Worm (Caenorhabditis elegans) whole organism, L2 larva: Measurements from ENCODE around the gene srx-10.

Experiments used
- R02D3.7 ChIP-seq: fragments of 150-350 bp; optimal IDR thresholded peaks from 2 replicates; lab custom pipeline; 2014; ENCODE audit warnings: missing biosample characterization, missing genetic modification characterization
- Y55F3AM.14 ChIP-seq: fragments of 200-800 bp; sonication (Bioruptor generic); optimal IDR thresholded peaks from 2 replicates; lab custom pipeline; 2018; ENCODE audit warnings: mild to moderate bottlenecking, missing genetic modification characterization, missing compliant biosample characterization
- alr-1 ChIP-seq: fragments of 150-350 bp; optimal IDR thresholded peaks from 2 replicates; lab custom pipeline; 2014; ENCODE audit warnings: missing biosample characterization, missing genetic modification characterization
- ceh-16 ChIP-seq: fragments of 150-350 bp; optimal IDR thresholded peaks from 2 replicates; lab custom pipeline; 2014; ENCODE audit warnings: missing biosample characterization, missing genetic modification characterization
- crh-2 ChIP-seq: sonication (generic microtip); optimal IDR thresholded peaks from 2 replicates; lab custom pipeline; 2017; ENCODE audit warnings: missing biosample characterization, missing genetic modification characterization
- dmd-4 ChIP-seq: sonication (generic microtip); optimal IDR thresholded peaks from 2 replicates; lab custom pipeline; 2017; ENCODE audit warnings: missing biosample characterization, missing genetic modification characterization
- egl-27 ChIP-seq: sonication (generic microtip); optimal IDR thresholded peaks from 3 replicates; lab custom pipeline; 2017; ENCODE audit warnings: missing biosample characterization, missing genetic modification reagents, missing genetic modification characterization
- elt-1 ChIP-seq: fragments of 150-350 bp; optimal IDR thresholded peaks from 2 replicates; lab custom pipeline; 2014; ENCODE audit warnings: missing biosample characterization, missing genetic modification characterization
- fos-1 ChIP-seq: fragments of 150-350 bp; optimal IDR thresholded peaks from 2 replicates; lab custom pipeline; 2014; ENCODE audit warnings: missing biosample characterization, missing genetic modification characterization
- lin-11 ChIP-seq: fragments of 150-350 bp; sonication (generic microtip); optimal IDR thresholded peaks from 2 replicates; lab custom pipeline; 2014; ENCODE audit warnings: missing biosample characterization, missing genetic modification characterization, inconsistent platforms, mixed read lengths
- lin-13 ChIP-seq: fragments of 150-350 bp; optimal IDR thresholded peaks from 2 replicates; lab custom pipeline; 2014; ENCODE audit warnings: missing biosample characterization, missing genetic modification reagents, missing genetic modification characterization
- lsy-2 ChIP-seq, 2 experiments: fragments of 150-350 bp in 1 of 2; sonication (generic microtip) in 1 of 2; optimal IDR thresholded peaks; 2 replicates each; lab custom pipeline; 2014 to 2017; ENCODE audit warnings: missing biosample characterization in 2 of 2, missing genetic modification characterization in 2 of 2
- mab-5 ChIP-seq: fragments of 150-350 bp; optimal IDR thresholded peaks from 2 replicates; lab custom pipeline; 2014; ENCODE audit warnings: missing biosample characterization, missing genetic modification characterization
- mbf-1 ChIP-seq: sonication (generic microtip); optimal IDR thresholded peaks from 2 replicates; lab custom pipeline; 2017; ENCODE audit warnings: missing biosample characterization, missing genetic modification characterization
- mdl-1 ChIP-seq, 2 experiments: fragments of 150-350 bp in 1 of 2; sonication (generic microtip) in 1 of 2; optimal IDR thresholded peaks; 2 replicates each; lab custom pipeline; 2017; ENCODE audit warnings: missing biosample characterization in 2 of 2, missing genetic modification characterization in 2 of 2
- nhr-10 ChIP-seq: sonication (generic microtip); optimal IDR thresholded peaks from 2 replicates; lab custom pipeline; 2017; ENCODE audit warnings: missing biosample characterization, missing genetic modification characterization
- nhr-12 ChIP-seq: fragments of 150-350 bp; optimal IDR thresholded peaks from 2 replicates; lab custom pipeline; 2014; ENCODE audit warnings: missing biosample characterization, missing genetic modification characterization
- nhr-129 ChIP-seq: fragments of 150-350 bp; optimal IDR thresholded peaks from 2 replicates; lab custom pipeline; 2014; ENCODE audit warnings: missing biosample characterization, missing genetic modification characterization
- nhr-21 ChIP-seq: fragments of 150-350 bp; optimal IDR thresholded peaks from 2 replicates; lab custom pipeline; 2014; ENCODE audit warnings: missing biosample characterization, missing genetic modification characterization
- nhr-23 ChIP-seq: fragments of 150-350 bp; optimal IDR thresholded peaks from 2 replicates; lab custom pipeline; 2014; ENCODE audit warnings: missing biosample characterization, missing genetic modification reagents, missing genetic modification characterization
- nhr-25 ChIP-seq: fragments of 150-350 bp; sonication (generic microtip); optimal IDR thresholded peaks from 3 replicates; lab custom pipeline; 2014; ENCODE audit warnings: missing biosample characterization, missing genetic modification characterization
- nhr-6 ChIP-seq: fragments of 150-350 bp; optimal IDR thresholded peaks from 2 replicates; lab custom pipeline; 2014; ENCODE audit warnings: missing biosample characterization, missing genetic modification characterization
- peb-1 ChIP-seq: fragments of 150-350 bp; optimal IDR thresholded peaks from 2 replicates; lab custom pipeline; 2014; ENCODE audit warnings: missing biosample characterization, missing genetic modification characterization
- skn-1 ChIP-seq: sonication (generic microtip); optimal IDR thresholded peaks from 2 replicates; lab custom pipeline; 2017; ENCODE audit warnings: missing biosample characterization, missing genetic modification characterization
- sma-3 ChIP-seq: sonication (generic microtip); optimal IDR thresholded peaks from 2 replicates; lab custom pipeline; 2016; ENCODE audit warnings: missing genetic modification reagents, missing genetic modification characterization, missing compliant biosample characterization
- sma-9 ChIP-seq, 2 experiments: fragments of 150-350 bp in 1 of 2; sonication (generic microtip) in 1 of 2; optimal IDR thresholded peaks; 2 replicates each; lab custom pipeline; 2014 to 2016; ENCODE audit warnings: missing genetic modification characterization in 2 of 2, mild to moderate bottlenecking in 1 of 2, missing biosample characterization in 1 of 2, missing compliant biosample characterization in 1 of 2, missing genetic modification reagents in 1 of 2, moderate library complexity in 1 of 2
- unc-55 ChIP-seq: fragments of 150-350 bp; sonication (generic microtip); optimal IDR thresholded peaks from 3 replicates; lab custom pipeline; 2014; ENCODE audit warnings: missing biosample characterization, missing genetic modification reagents, missing genetic modification characterization
- unc-62 ChIP-seq: fragments of 150-350 bp; optimal IDR thresholded peaks from 2 replicates; lab custom pipeline; 2014; ENCODE audit warnings: missing biosample characterization, missing genetic modification reagents, missing genetic modification characterization
- ztf-1 ChIP-seq: fragments of 200-800 bp; sonication (Bioruptor generic); conservative IDR thresholded peaks from 2 replicates; pipeline ENCODE4 v1.3.6; 2022; ENCODE audit warnings: missing genetic modification characterization, missing compliant biosample characterization
- ztf-11 ChIP-seq: sonication (generic microtip); optimal IDR thresholded peaks from 2 replicates; lab custom pipeline; 2017; ENCODE audit warnings: missing biosample characterization, missing genetic modification characterization
- ztf-4 ChIP-seq: fragments of 150-350 bp; optimal IDR thresholded peaks from 2 replicates; lab custom pipeline; 2014; ENCODE audit warnings: missing biosample characterization, missing genetic modification characterization

srx-10 gene

DNA sequence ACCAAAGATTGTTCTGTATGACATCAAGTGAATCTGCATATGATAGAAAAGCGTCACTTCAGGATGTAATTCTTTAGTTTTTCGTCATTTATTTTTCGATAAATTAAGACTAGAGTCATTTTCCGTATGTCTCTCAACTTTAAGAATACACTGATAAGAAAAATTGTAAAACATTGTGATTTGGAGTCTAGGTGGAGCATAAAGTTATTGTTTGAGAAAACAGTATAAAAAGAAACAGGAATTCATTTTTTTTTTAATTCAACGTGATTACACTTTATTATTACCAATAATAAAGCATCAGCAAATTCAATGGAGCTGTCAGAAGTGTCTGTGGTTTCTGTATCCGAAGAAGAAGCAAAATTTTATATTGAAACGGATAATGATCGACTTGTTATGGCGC, 2.7 kb upstream of the srx-10 start, which contains the start of gene R10D12.6:
TSS of gene R10D12.6 (plus strand) at position 301 of the 400 bp plus-strand sequence.
- TF ChIP-seq mbf-1 (no peak), fos-1 (tag; lab: Kevin White, UChicago) (peak; percentile 27), lin-11 (no peak)

DNA sequence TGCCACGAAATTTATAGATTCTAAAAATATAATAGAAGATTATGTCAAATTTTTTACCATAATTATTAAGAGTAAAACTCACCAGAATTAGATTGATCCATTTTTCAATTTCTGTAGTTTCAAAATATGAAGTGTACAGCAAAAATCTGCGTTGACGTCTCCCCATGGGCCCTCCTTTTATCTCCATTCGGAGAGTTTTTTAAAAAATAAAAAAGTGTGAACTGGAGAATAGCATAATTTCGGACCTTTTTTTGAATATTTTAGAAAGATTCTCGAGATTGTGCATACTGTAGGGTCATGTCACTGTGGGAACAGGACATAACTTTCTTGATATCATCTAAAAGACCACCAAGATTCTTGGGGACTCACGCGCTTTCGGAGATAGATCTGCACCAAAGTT, 4.2 kb downstream of the srx-10 start, which contains the start of gene dpr-1:
TSS of gene dpr-1 (minus strand) at position 101 of the 400 bp plus-strand sequence.
- no peak for TF ChIP-seq nhr-21 (tag; lab: Kevin White, UChicago)
- no peak for TF ChIP-seq egl-27 (tag; lab: Kevin White, UChicago)
- TF ChIP-seq peb-1: no peak
- no peak for TF ChIP-seq ztf-11 (tag; lab: Kevin White, UChicago)
- no peak for TF ChIP-seq sma-9 (GFP tag; optimal IDR thresholded peaks at IDR 0.05; lab: Kevin White, UChicago)
- no peak for TF ChIP-seq sma-9 (tag; optimal IDR thresholded peaks at IDR 0.05; lab: Kevin White, UChicago)
- no peak for TF ChIP-seq mab-5 (tag; lab: Kevin White, UChicago)

DNA sequence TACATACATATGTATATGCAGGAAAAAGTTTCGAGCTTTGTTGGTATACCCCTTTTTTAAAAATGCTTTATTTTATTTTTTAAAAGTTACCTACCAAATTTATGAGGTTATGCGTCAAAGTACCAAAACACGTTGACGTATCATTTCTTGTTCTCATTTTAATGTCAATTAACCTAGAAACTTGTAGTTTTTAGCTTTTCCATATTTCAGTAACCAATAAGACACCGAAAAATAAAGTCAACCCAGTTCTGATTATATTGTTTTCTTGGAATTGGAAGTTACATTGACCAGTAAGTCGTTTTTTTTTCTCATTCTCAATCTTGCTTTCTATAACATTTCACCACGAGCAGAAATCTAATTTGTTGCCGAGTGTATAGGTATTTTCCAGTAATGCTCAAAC, 9.4 kb downstream of the srx-10 start, which contains the start of gene srw-145:
TSS of gene srw-145 (plus strand) at position 301 of the 400 bp plus-strand sequence.
- TF ChIP-seq elt-1 (tag; lab: Kevin White, UChicago) (no peak), nhr-12 (tag; lab: Kevin White, UChicago) (peak; percentile 3), nhr-21 (tag; lab: Kevin White, UChicago) (peak; percentile 41)
- TF ChIP-seq, all 48 proteins: peak for 2

DNA sequence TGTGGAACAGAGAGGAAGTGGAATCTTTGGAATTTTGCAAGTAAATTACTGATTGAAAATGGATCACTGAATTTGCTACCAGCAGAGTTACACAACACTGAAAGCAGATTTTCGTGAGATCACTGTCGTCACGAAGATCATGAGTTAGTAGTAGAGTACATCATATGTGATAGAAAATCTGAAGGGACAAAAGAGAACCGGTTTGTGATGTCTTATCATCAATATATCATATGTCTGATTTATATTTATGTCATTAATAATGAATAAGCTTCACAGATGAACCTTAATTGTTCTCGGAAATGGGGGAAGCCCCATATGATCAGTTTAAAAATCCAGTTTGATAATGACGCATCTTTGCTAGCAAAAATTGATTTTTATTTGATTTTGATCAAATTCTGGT, 10.2 kb downstream of the srx-10 start:
- TF ChIP-seq nhr-129 (tag; lab: Kevin White, UChicago) (no peak), skn-1 (tag; lab: Kevin White, UChicago) (no peak), ztf-4 (no peak), R02D3.7 (tag; lab: Kevin White, UChicago) (no peak), nhr-12 (tag; lab: Kevin White, UChicago) (no peak), crh-2 (tag; lab: Kevin White, UChicago) (no peak), dmd-4 (no peak), Y55F3AM.14 (GFP tag; lab: Kevin White, UChicago) (no peak), nhr-25 (tag; lab: Kevin White, UChicago) (peak; percentile 60), sma-3 (GFP tag; lab: Kevin White, UChicago) (no peak), nhr-21 (tag; lab: Kevin White, UChicago) (peak; percentile 45), nhr-6 (tag; lab: Kevin White, UChicago) (no peak), sma-9 (GFP tag; optimal IDR thresholded peaks at IDR 0.05; lab: Kevin White, UChicago) (no peak), sma-9 (tag; optimal IDR thresholded peaks at IDR 0.05; lab: Kevin White, UChicago) (no peak)

DNA sequence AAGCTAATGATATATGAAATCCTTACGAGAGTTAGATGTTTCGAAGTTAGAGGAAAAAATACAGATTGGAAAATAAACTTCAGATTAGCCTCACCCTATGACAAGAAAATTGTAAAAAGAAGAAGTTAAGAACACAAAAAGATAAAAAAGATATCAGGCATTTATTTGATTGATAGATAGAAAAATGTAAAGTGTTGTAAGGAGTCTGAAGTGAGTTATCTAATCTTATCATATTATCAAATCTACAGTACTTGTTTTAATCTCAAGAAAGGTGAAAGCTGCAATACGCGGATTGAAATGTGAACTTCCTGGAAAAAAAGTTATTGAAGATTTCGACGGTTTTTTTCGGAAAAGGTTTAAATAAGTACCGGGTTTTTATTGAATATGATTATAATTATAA, 10.9 kb downstream of the srx-10 start:
- no peak for TF ChIP-seq lsy-2 (tag; optimal IDR thresholded peaks at IDR 0.05; lab: Kevin White, UChicago)
- no peak for TF ChIP-seq sma-3 (GFP tag; lab: Kevin White, UChicago)
- no peak for TF ChIP-seq nhr-6 (tag; lab: Kevin White, UChicago)
- no peak for TF ChIP-seq mbf-1
- no peak for TF ChIP-seq egl-27 (tag; lab: Kevin White, UChicago)
- no peak for TF ChIP-seq nhr-129 (tag; lab: Kevin White, UChicago)
- TF ChIP-seq mab-5 (tag; lab: Kevin White, UChicago): no peak
- TF ChIP-seq lin-13 (GFP tag; lab: Kevin White, UChicago): no peak
- no peak for TF ChIP-seq dmd-4
- TF ChIP-seq alr-1 (tag; lab: Kevin White, UChicago): no peak
- no peak for TF ChIP-seq ztf-1 (GFP tag; lab: Robert Waterston, UW)
- TF ChIP-seq lin-11: no peak
- no peak for TF ChIP-seq nhr-10 (tag; lab: Kevin White, UChicago)
- no peak for TF ChIP-seq mdl-1 (tag; optimal IDR thresholded peaks at IDR 0.05; lab: Kevin White, UChicago)
- TF ChIP-seq ceh-16 (tag; lab: Kevin White, UChicago): no peak
- no peak for TF ChIP-seq unc-55 (GFP tag; lab: Kevin White, UChicago)
- TF ChIP-seq nhr-21 (tag; lab: Kevin White, UChicago): no peak
- no peak for TF ChIP-seq unc-62 (GFP tag; lab: Kevin White, UChicago)
- no peak for TF ChIP-seq nhr-23 (tag; lab: Kevin White, UChicago)
- no peak for TF ChIP-seq ztf-11 (tag; lab: Kevin White, UChicago)
